Fruit fly (Drosophila melanogaster): ENCODE data around the gene CG11854.
A peak's percentile ranks its signal among the peaks of the same experiment; 100 is the strongest.

Gene CG11854

dm6 chr3R:25265589-25266201 lies 23.9 kb downstream of the CG11854 start, which contains the start of the genes GlnRS and RIOK2 (continued):
- TF ChIP-seq ems (GFP tag; optimal IDR thresholded peaks at IDR 0.05) (no peak), CG34224 (GFP tag; IDR thresholded peaks at IDR 0.05; ENCODE audit: partially characterized antibody) (peak; percentile 97), Opbp (GFP tag; IDR thresholded peaks at IDR 0.05; ENCODE audit: partially characterized antibody) (peak; percentile 97), CG17359 (tag; optimal IDR thresholded peaks at IDR 0.05) (no peak), BEAF-32 (GFP tag; optimal IDR thresholded peaks at IDR 0.05) (peak; percentile 97), CG1647 (GFP tag; optimal IDR thresholded peaks at IDR 0.05) (no peak), CG8944 (GFP tag; optimal IDR thresholded peaks at IDR 0.05) (no peak), eve (GFP tag; optimal IDR thresholded peaks at IDR 0.05) (no peak), CG15514 (GFP tag; optimal IDR thresholded peaks at IDR 0.05) (peak; percentile 83), jigr1 (GFP tag; IDR thresholded peaks at IDR 0.05) (no peak), CG7745 (tag; optimal IDR thresholded peaks at IDR 0.05) (no peak), knrl (GFP tag; IDR thresholded peaks at IDR 0.05; ENCODE audit: partially characterized antibody) (peak; percentile 95), MBD-R2 (GFP tag; IDR thresholded peaks at IDR 0.05) (peak; percentile 98), tup (GFP tag; optimal IDR thresholded peaks at IDR 0.05) (no peak), Tbp (GFP tag; optimal IDR thresholded peaks at IDR 0.05) (peak; percentile 12), Deaf1 (tag; optimal IDR thresholded peaks at IDR 0.05) (no peak), dm (GFP tag; optimal IDR thresholded peaks at IDR 0.05) (peak; percentile 99), HLH4C (GFP tag; IDR thresholded peaks at IDR 0.05; ENCODE audit: partially characterized antibody) (peak; percentile 92), nau (GFP tag; optimal IDR thresholded peaks at IDR 0.05) (no peak), CG1602 (GFP tag; optimal IDR thresholded peaks at IDR 0.05) (no peak), CG7271 (tag; optimal IDR thresholded peaks at IDR 0.05) (peak; percentile 39), CG4707 (GFP tag; optimal IDR thresholded peaks at IDR 0.05) (no peak), Antp (GFP tag; optimal IDR thresholded peaks at IDR 0.05) (no peak), Xrp1 (GFP tag; IDR thresholded peaks at IDR 0.05) (0 out of 2 replicates have a peak, but pooled peaks have one; percentile 15), trem (tag; optimal IDR thresholded peaks at IDR 0.05) (peak; percentile 81), dmrt11E (tag; optimal IDR thresholded peaks at IDR 0.05) (no peak), Myb (GFP tag; optimal IDR thresholded peaks at IDR 0.05) (peak; percentile 60), cas (GFP tag; IDR thresholded peaks at IDR 0.05) (0 out of 2 replicates have a peak, but pooled peaks have one; percentile 13), lola (GFP tag; optimal IDR thresholded peaks at IDR 0.05) (peak in 1 of 3 experiments; percentile 100), pan (optimal IDR thresholded peaks at IDR 0.05) (no peak), pan (GFP tag; optimal IDR thresholded peaks at IDR 0.05 in 1 of 2, IDR thresholded peaks at IDR 0.05 in 1 of 2) (no peak), Eip74EF (GFP tag; optimal IDR thresholded peaks at IDR 0.05) (peak in 1 of 2 experiments; percentile 59), kay (GFP tag; optimal IDR thresholded peaks at IDR 0.05) (peak; percentile 68), zfh2 (GFP tag; optimal IDR thresholded peaks at IDR 0.05) (peak; percentile 27), CG12299 (tag; optimal IDR thresholded peaks at IDR 0.05) (peak; percentile 14), lbe (GFP tag; optimal IDR thresholded peaks at IDR 0.05) (no peak), CG9609 (GFP tag; optimal IDR thresholded peaks at IDR 0.05) (peak; percentile 16), CG15601 (tag; optimal IDR thresholded peaks at IDR 0.05) (no peak), Dref (GFP tag; IDR thresholded peaks at IDR 0.05) (peak; percentile 88), Lpt (GFP tag; optimal IDR thresholded peaks at IDR 0.05) (no peak), CG32532 (GFP tag; IDR thresholded peaks at IDR 0.05) (no peak), gfzf (GFP tag; optimal IDR thresholded peaks at IDR 0.05) (peak; percentile 91), CG6654 (GFP tag; optimal IDR thresholded peaks at IDR 0.05) (no peak), unpg (GFP tag; optimal IDR thresholded peaks at IDR 0.05) (no peak), bigmax (GFP tag; optimal IDR thresholded peaks at IDR 0.05) (peak; percentile 55), Nf-YC (tag; optimal IDR thresholded peaks at IDR 0.05) (no peak), CG11695 (GFP tag; IDR thresholded peaks at IDR 0.05) (no peak), CG4424 (GFP tag; optimal IDR thresholded peaks at IDR 0.05) (no peak), Awh (GFP tag; IDR thresholded peaks at IDR 0.05) (no peak)
